Fruit fly (Drosophila melanogaster) Kc167 (cell line): ENCODE data around the gene Rbp4.

ENCODE experiments used
- Myc ChIP-seq: fragments of >200 bp; optimal IDR thresholded peaks from 2 replicates; lab custom pipeline; 2017; ENCODE audit warnings: missing external identifiers
- Sin3A ChIP-seq: fragments of >200 bp; optimal IDR thresholded peaks from 2 replicates; lab custom pipeline; 2018; ENCODE audit warnings: missing external identifiers
- insv ChIP-seq: fragments of >200 bp; optimal IDR thresholded peaks from 3 replicates; lab custom pipeline; 2018; ENCODE audit warnings: missing external identifiers
- psq ChIP-seq: fragments of >200 bp; optimal IDR thresholded peaks from 2 replicates; lab custom pipeline; 2017; ENCODE audit warnings: missing external identifiers
- ttk ChIP-seq: sonication (Bioruptor generic); optimal IDR thresholded peaks from 2 replicates; lab custom pipeline; 2017; ENCODE audit warnings: missing external identifiers

DNA sequence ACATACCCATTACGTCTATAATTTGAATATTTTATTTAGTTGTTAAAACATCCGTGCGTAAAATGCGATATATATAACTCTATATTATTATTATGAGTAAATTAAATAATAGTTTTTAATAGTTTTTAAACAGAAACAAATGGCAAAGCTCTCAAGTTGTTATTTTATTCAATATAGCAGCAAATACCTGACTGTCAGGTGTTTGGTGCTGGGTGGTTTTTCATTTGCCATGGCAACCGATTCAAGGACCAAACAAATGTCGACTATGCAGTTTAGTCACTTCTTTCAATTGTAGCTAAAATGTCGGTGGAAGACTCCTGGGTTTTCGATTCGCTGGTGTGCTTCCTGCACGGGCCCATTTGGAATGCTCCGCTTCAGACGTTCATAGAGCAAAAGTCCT is 37.6 kb upstream of the Rbp4 start, which contains the start of gene CG14367:
- TF ChIP-seq psq (lab: Kevin White, UChicago) (no peak), ttk (lab: Kevin White, UChicago) (no peak), Myc (lab: Kevin White, UChicago) (no peak), insv (lab: Kevin White, UChicago) (no peak), Sin3A (lab: Kevin White, UChicago) (no peak)
